Fruit fly (Drosophila melanogaster): ENCODE results near the gene CG6785.

DNA sequence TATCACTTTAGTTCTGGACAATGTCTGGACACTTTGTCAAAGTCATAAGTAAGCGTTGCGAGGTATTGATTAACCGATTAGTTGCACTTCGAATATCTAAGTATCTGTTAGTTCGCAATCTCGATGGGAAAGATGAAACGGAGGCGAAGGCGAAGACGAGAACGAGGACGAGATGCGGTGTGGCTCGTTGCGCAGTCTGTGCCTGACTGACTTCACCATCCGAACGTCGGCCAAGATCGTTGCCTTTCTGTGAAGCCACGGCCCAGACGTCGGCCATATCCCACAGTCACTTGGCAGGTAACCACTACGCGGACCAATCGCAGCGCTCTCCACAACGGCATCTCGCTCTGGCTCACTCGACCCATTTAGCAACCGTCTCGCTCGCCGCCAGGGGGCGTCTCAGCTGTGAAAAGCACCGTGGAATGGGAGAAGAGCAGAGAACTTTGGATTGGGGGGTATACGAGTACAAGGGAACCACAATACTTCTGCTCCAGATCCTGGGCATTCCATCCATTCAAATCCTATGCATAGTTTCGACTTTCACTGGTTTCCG is 40.7 kb upstream of the CG6785 start, which contains the start of gene prd:
- TF ChIP-seq Sin3A (optimal IDR thresholded peaks at IDR 0.05) (no peak), Myc (optimal IDR thresholded peaks at IDR 0.05) (no peak), ttk (optimal IDR thresholded peaks at IDR 0.05) (no peak), psq (optimal IDR thresholded peaks at IDR 0.05) (no peak)

All from Kc167 (cell line).